Worm (Caenorhabditis elegans) whole organism, L4 larva: Measurements from ENCODE around the gene ZK757.2.

Experiments used
- R02D3.7 ChIP-seq: fragments of 150-350 bp; sonication (generic microtip); optimal IDR thresholded peaks from 3 replicates; lab custom pipeline; 2014; ENCODE audit warnings: missing biosample characterization, missing genetic modification characterization
- Y105C5A.15 ChIP-seq: fragments of 200-800 bp; sonication (Bioruptor generic); IDR thresholded peaks from 2 replicates; pipeline ENCODE4 v1.3.6; 2022; ENCODE audit warnings: missing genetic modification characterization, missing compliant biosample characterization
- Y48G9A.11 ChIP-seq: fragments of 200-800 bp; sonication (Bioruptor generic); IDR thresholded peaks from 2 replicates; pipeline ENCODE4 v1.3.6; 2022; ENCODE audit warnings: missing genetic modification reagents, missing genetic modification characterization, missing compliant biosample characterization
- aha-1 ChIP-seq: fragments of 150-350 bp; peaks from one replicate; lab custom pipeline; 2014; ENCODE audit warnings: missing biosample characterization, missing genetic modification characterization
- ceh-20 ChIP-seq: fragments of 200-800 bp; sonication (Bioruptor generic); IDR thresholded peaks from 2 replicates; pipeline ENCODE4 v1.3.6; 2022; ENCODE audit warnings: missing genetic modification reagents, missing genetic modification characterization, missing compliant biosample characterization
- ceh-82 ChIP-seq: sonication (generic microtip); optimal IDR thresholded peaks from 2 replicates; lab custom pipeline; 2017; ENCODE audit warnings: missing biosample characterization, missing genetic modification characterization
- cey-2 ChIP-seq: sonication (generic microtip); optimal IDR thresholded peaks from 3 replicates; lab custom pipeline; 2017; ENCODE audit warnings: missing genetic modification characterization, mild to moderate bottlenecking, missing compliant biosample characterization, antibody characterized with exemption, borderline replicate concordance; ENCODE audit not compliant: insufficient read depth
- daf-16 ChIP-seq, 3 experiments: sonication (generic microtip); optimal IDR thresholded peaks; 2 replicates each; lab custom pipeline; 2016 to 2017; ENCODE audit warnings: missing genetic modification characterization in 3 of 3, missing genetic modification reagents in 3 of 3, mild to moderate bottlenecking in 2 of 3, missing compliant biosample characterization in 2 of 3, missing biosample characterization in 1 of 3, moderate library complexity in 1 of 3
- daf-19 ChIP-seq: fragments of 200-800 bp; sonication (Bioruptor generic); conservative IDR thresholded peaks from 2 replicates; pipeline ENCODE4 v1.3.6; 2022; ENCODE audit warnings: missing genetic modification characterization, missing compliant biosample characterization
- daf-8 ChIP-seq: fragments of 200-800 bp; sonication (Bioruptor generic); IDR thresholded peaks from 2 replicates; pipeline ENCODE4 v1.3.6; 2022; ENCODE audit warnings: missing genetic modification characterization, missing compliant biosample characterization
- dmd-6 ChIP-seq: fragments of 200-800 bp; sonication (Bioruptor generic); IDR thresholded peaks from 2 replicates; pipeline ENCODE4 v1.3.6; 2022; ENCODE audit warnings: missing genetic modification reagents, missing genetic modification characterization, missing compliant biosample characterization
- dmd-9 ChIP-seq: fragments of 200-800 bp; sonication (Bioruptor generic); IDR thresholded peaks from 2 replicates; pipeline ENCODE4 v1.3.6; 2022; ENCODE audit warnings: missing genetic modification reagents, missing genetic modification characterization, missing compliant biosample characterization
- dpl-1 ChIP-seq: fragments of 150-350 bp; optimal IDR thresholded peaks from 2 replicates; lab custom pipeline; 2014; ENCODE audit warnings: missing biosample characterization, missing genetic modification reagents, missing genetic modification characterization
- dve-1 ChIP-seq: sonication (generic microtip); optimal IDR thresholded peaks from 2 replicates; lab custom pipeline; 2017; ENCODE audit warnings: antibody characterized with exemption, mild to moderate bottlenecking, missing genetic modification characterization, missing compliant biosample characterization; ENCODE audit not compliant: insufficient read depth
- gei-8 ChIP-seq: fragments of 200-800 bp; sonication (Bioruptor generic); optimal IDR thresholded peaks from 2 replicates; lab custom pipeline; 2018; ENCODE audit warnings: mild to moderate bottlenecking, missing genetic modification characterization, missing compliant biosample characterization
- hlh-11 ChIP-seq: fragments of 200-800 bp; sonication (Bioruptor generic); optimal IDR thresholded peaks from 2 replicates; lab custom pipeline; 2018; ENCODE audit warnings: mild to moderate bottlenecking, missing genetic modification characterization, missing compliant biosample characterization
- hlh-30 ChIP-seq: sonication (generic microtip); optimal IDR thresholded peaks from 2 replicates; lab custom pipeline; 2017; ENCODE audit warnings: antibody characterized with exemption, mild to moderate bottlenecking, missing genetic modification characterization, missing compliant biosample characterization; ENCODE audit not compliant: insufficient read depth
- hmg-1.1 ChIP-seq: fragments of 200-800 bp; sonication (Bioruptor generic); IDR thresholded peaks from 2 replicates; pipeline ENCODE4 v1.3.6; 2022; ENCODE audit warnings: missing genetic modification reagents, missing genetic modification characterization, missing compliant biosample characterization
- lin-1 ChIP-seq: fragments of 200-800 bp; sonication (Bioruptor generic); IDR thresholded peaks from 2 replicates; pipeline ENCODE4 v1.3.6; 2022; ENCODE audit warnings: missing genetic modification reagents, missing genetic modification characterization, missing compliant biosample characterization
- lin-13 ChIP-seq: fragments of 150-350 bp; optimal IDR thresholded peaks from 2 replicates; lab custom pipeline; 2014; ENCODE audit warnings: missing biosample characterization, missing genetic modification reagents, missing genetic modification characterization
- lin-38 ChIP-seq: fragments of 200-800 bp; sonication (Bioruptor generic); IDR thresholded peaks from 2 replicates; pipeline ENCODE4 v1.3.6; 2022; ENCODE audit warnings: missing genetic modification reagents, missing genetic modification characterization, missing compliant biosample characterization
- madf-5 ChIP-seq, 2 experiments: fragments of 200-800 bp; sonication (Bioruptor generic); IDR thresholded peaks; 2 replicates each; pipeline ENCODE4 v1.3.6; 2022; ENCODE audit warnings: missing compliant biosample characterization in 2 of 2, missing genetic modification characterization in 2 of 2
- mdl-1 ChIP-seq, 2 experiments: fragments of 150-350 bp in 1 of 2; sonication (generic microtip) in 1 of 2; optimal IDR thresholded peaks; 2 replicates each; lab custom pipeline; 2014 to 2017; ENCODE audit warnings: missing biosample characterization in 2 of 2, missing genetic modification characterization in 2 of 2
- mes-2 ChIP-seq: sonication (generic microtip); optimal IDR thresholded peaks from 2 replicates; lab custom pipeline; 2016; ENCODE audit warnings: missing genotype, mild to moderate bottlenecking, missing genetic modification characterization, missing compliant biosample characterization; ENCODE audit not compliant: poor library complexity, severe bottlenecking
- mxl-2 ChIP-seq: fragments of 200-800 bp; sonication (Bioruptor generic); conservative IDR thresholded peaks from 2 replicates; pipeline ENCODE4 v1.3.6; 2022; ENCODE audit warnings: missing genetic modification reagents, missing genetic modification characterization, missing compliant biosample characterization
- mxl-3 ChIP-seq: fragments of 200-800 bp; sonication (Bioruptor generic); optimal IDR thresholded peaks from 2 replicates; lab custom pipeline; 2018; ENCODE audit warnings: mild to moderate bottlenecking, missing genetic modification characterization, missing compliant biosample characterization
- nhr-102 ChIP-seq: sonication (generic microtip); optimal IDR thresholded peaks from 2 replicates; lab custom pipeline; 2016; ENCODE audit warnings: mild to moderate bottlenecking, missing genetic modification characterization, moderate library complexity, missing compliant biosample characterization
- nhr-11 ChIP-seq: fragments of 150-350 bp; optimal IDR thresholded peaks from 2 replicates; lab custom pipeline; 2014; ENCODE audit warnings: missing biosample characterization, missing genetic modification characterization
- nhr-111 ChIP-seq: fragments of 200-800 bp; sonication (Bioruptor generic); optimal IDR thresholded peaks from 2 replicates; lab custom pipeline; 2018; ENCODE audit warnings: mild to moderate bottlenecking, missing genetic modification characterization, missing compliant biosample characterization
- nhr-28 ChIP-seq: fragments of 150-350 bp; optimal IDR thresholded peaks from 2 replicates; lab custom pipeline; 2014; ENCODE audit warnings: missing biosample characterization, missing genetic modification characterization
- nhr-6 ChIP-seq: fragments of 150-350 bp; optimal IDR thresholded peaks from 2 replicates; lab custom pipeline; 2014; ENCODE audit warnings: missing biosample characterization, missing genetic modification characterization
- nhr-77 ChIP-seq: fragments of 150-350 bp; optimal IDR thresholded peaks from 2 replicates; lab custom pipeline; 2014; ENCODE audit warnings: missing biosample characterization, missing genetic modification characterization
- pqm-1 ChIP-seq: sonication (generic microtip); optimal IDR thresholded peaks from 2 replicates; lab custom pipeline; 2017; ENCODE audit warnings: missing biosample characterization, missing genetic modification characterization
- saeg-2 ChIP-seq: fragments of 200-800 bp; sonication (Bioruptor generic); IDR thresholded peaks from 2 replicates; pipeline ENCODE4 v1.3.6; 2022; ENCODE audit warnings: missing genetic modification reagents, missing genetic modification characterization, missing compliant biosample characterization
- set-16 ChIP-seq: fragments of 200-800 bp; sonication (Bioruptor generic); IDR thresholded peaks from 2 replicates; pipeline ENCODE4 v1.3.6; 2022; ENCODE audit warnings: missing genetic modification reagents, missing genetic modification characterization, missing compliant biosample characterization
- skn-1 ChIP-seq: fragments of 150-350 bp; optimal IDR thresholded peaks from 2 replicates; lab custom pipeline; 2014; ENCODE audit warnings: missing biosample characterization, missing genetic modification characterization
- snpc-4 ChIP-seq: fragments of 150-350 bp; optimal IDR thresholded peaks from 2 replicates; lab custom pipeline; 2014; ENCODE audit warnings: missing biosample characterization, missing genetic modification characterization
- spr-1 ChIP-seq: sonication (generic microtip); optimal IDR thresholded peaks from 2 replicates; lab custom pipeline; 2016; ENCODE audit warnings: mild to moderate bottlenecking, missing genetic modification characterization, missing compliant biosample characterization
- tag-97 ChIP-seq: fragments of 200-800 bp; sonication (Bioruptor generic); IDR thresholded peaks from 2 replicates; pipeline ENCODE4 v1.3.6; 2022; ENCODE audit warnings: missing genetic modification characterization, missing compliant biosample characterization
- tra-1 ChIP-seq: fragments of 200-800 bp; sonication (Bioruptor generic); IDR thresholded peaks from 2 replicates; pipeline ENCODE4 v1.3.6; 2022; ENCODE audit warnings: missing genetic modification reagents, missing genetic modification characterization, missing compliant biosample characterization
- unc-130 ChIP-seq: sonication (generic microtip); optimal IDR thresholded peaks from 2 replicates; lab custom pipeline; 2016; ENCODE audit warnings: missing genetic modification reagents, missing genetic modification characterization, missing compliant biosample characterization
- unc-39 ChIP-seq: sonication (generic microtip); optimal IDR thresholded peaks from 2 replicates; lab custom pipeline; 2017; ENCODE audit warnings: missing biosample characterization, missing genetic modification characterization
- unc-62 ChIP-seq, 3 experiments: fragments of 150-350 bp in 1 of 3; sonication (generic microtip); optimal IDR thresholded peaks in 2 of 3; peaks in 1 of 3; 1 replicate in 1 of 3; 2 replicates in 2 of 3; lab custom pipeline; 2014 to 2017; ENCODE audit warnings: missing biosample characterization in 3 of 3, missing genetic modification characterization in 3 of 3, missing genetic modification reagents in 3 of 3, missing genotype in 1 of 3
- zfp-3 ChIP-seq: fragments of 200-800 bp; sonication (Bioruptor generic); conservative IDR thresholded peaks from 2 replicates; pipeline ENCODE4 v1.3.6; 2022; ENCODE audit warnings: missing genetic modification reagents, missing genetic modification characterization, missing compliant biosample characterization

Gene ZK757.2

DNA sequence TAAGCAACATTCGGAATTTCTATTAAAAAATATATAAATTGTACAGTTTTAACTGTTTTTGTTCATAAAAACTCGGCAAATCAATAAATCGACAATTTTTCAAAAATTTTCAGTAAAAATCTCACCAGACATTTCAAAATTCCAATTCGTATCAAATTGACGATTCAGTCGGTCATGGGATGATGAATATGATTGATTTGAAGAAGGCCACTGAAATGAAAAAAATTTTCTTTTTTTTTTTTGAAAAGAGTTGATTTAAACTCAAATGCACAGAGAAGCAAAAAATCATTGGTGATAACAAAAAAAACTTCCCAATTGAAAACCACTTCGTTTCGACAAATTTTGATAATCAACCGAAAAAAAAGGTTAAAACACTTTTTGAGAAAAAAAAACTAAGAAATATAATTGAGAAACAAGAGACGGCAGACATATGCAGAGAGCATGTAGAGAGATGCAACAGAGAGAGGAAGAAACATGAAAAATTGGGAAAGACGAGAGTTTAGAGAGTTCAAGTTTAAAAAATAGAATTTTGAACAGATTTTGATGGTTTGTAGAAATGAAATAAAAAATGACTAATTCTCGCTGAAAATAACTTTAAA is 25.1 kb upstream of the ZK757.2 start (continued):
- TF ChIP-seq daf-16 (GFP tag; optimal IDR thresholded peaks at IDR 0.05; lab: Kevin White, UChicago) (no peak), daf-16 (tag; optimal IDR thresholded peaks at IDR 0.05; lab: Kevin White, UChicago) (peak; percentile 36), tra-1 (GFP tag; lab: Robert Waterston, UW) (no peak), mxl-3 (GFP tag; lab: Kevin White, UChicago) (no peak), ceh-82 (tag; lab: Kevin White, UChicago) (no peak), mdl-1 (tag; optimal IDR thresholded peaks at IDR 0.05; lab: Kevin White, UChicago) (no peak), pqm-1 (tag; lab: Kevin White, UChicago) (peak; percentile 47), nhr-6 (tag; lab: Kevin White, UChicago) (peak; percentile 6), dmd-6 (GFP tag; lab: Robert Waterston, UW) (peak; percentile 70), lin-13 (no peak), dve-1 (tag; lab: Kevin White, UChicago) (peak; percentile 65), snpc-4 (tag; lab: Kevin White, UChicago) (no peak)

ce11 chrIII:9899720-9900119 is 21.0 kb upstream of the ZK757.2 start:
- TF ChIP-seq aha-1 (tag; lab: Kevin White, UChicago) (peak; percentile 54), unc-62 (GFP tag; optimal IDR thresholded peaks at IDR 0.05 in 1 of 2; lab: Kevin White, UChicago) (no peak), unc-62 (tag; optimal IDR thresholded peaks at IDR 0.05; lab: Kevin White, UChicago) (no peak), lin-1 (GFP tag; lab: Robert Waterston, UW) (no peak), dve-1 (tag; lab: Kevin White, UChicago) (no peak), zfp-3 (GFP tag; lab: Robert Waterston, UW) (no peak)

- TF ChIP-seq nhr-28 (tag; lab: Kevin White, UChicago) (no peak), nhr-102 (tag; lab: Kevin White, UChicago) (no peak), skn-1 (tag; lab: Kevin White, UChicago) (no peak), nhr-77 (no peak), cey-2 (tag; lab: Kevin White, UChicago) (no peak), Y105C5A.15 (GFP tag; lab: Robert Waterston, UW) (no peak), pqm-1 (tag; lab: Kevin White, UChicago) (no peak), unc-39 (no peak), Y48G9A.11 (GFP tag; lab: Robert Waterston, UW) (no peak), ceh-20 (no peak), madf-5 (GFP tag; IDR thresholded peaks at IDR 0.05; lab: Robert Waterston, UW) (no peak), dmd-9 (no peak), hlh-30 (tag; lab: Kevin White, UChicago) (no peak), lin-38 (GFP tag; lab: Robert Waterston, UW) (no peak), nhr-111 (GFP tag; lab: Kevin White, UChicago) (no peak), tag-97 (no peak), spr-1 (tag; lab: Kevin White, UChicago) (no peak), saeg-2 (GFP tag; lab: Robert Waterston, UW) (no peak), hmg-1.1 (GFP tag; lab: Robert Waterston, UW) (no peak), dve-1 (tag; lab: Kevin White, UChicago) (no peak)
These were observed 14.1 kb upstream of the ZK757.2 start, which contains the start of gene mam-7 for ce11 chrIII:9892855-9893254. mam-7 (plus strand) TSS chrIII:9893155.

DNA sequence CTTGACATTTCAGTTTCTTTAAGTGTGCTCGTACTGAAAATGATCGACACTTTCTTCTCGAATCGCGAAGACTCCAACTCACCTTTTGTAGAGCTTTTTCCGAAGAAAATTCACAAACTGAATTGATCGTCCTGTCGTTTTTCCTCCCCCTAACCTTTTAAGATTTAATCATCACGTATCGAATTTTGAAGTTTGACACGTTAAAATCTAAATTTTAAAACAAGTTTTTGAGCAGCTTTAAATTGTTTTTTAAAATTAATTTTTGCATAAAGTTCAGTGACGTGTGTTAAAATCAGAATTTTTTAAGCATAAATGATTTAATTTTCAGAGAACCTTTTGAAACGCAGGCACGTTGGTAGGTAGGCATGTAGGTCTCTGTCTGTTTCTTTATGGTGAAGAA is 12.6 kb upstream of the ZK757.2 start, which contains the start of gene alg-4:
alg-4 (minus strand) TSS at position 101 of the 400 bp plus-strand sequence.
- no peak for TF ChIP-seq dpl-1 (GFP tag; lab: Kevin White, UChicago)
- no peak for TF ChIP-seq mes-2 (tag; lab: Kevin White, UChicago)
- TF ChIP-seq tag-97: no peak
- no peak for TF ChIP-seq mxl-2 (GFP tag; lab: Robert Waterston, UW)
- no peak for TF ChIP-seq aha-1 (tag; lab: Kevin White, UChicago)
- TF ChIP-seq set-16 (GFP tag; lab: Robert Waterston, UW): no peak
- TF ChIP-seq hlh-11: no peak
- no peak for TF ChIP-seq gei-8 (GFP tag; lab: Kevin White, UChicago)
- TF ChIP-seq daf-19 (GFP tag; lab: Robert Waterston, UW): no peak
- no peak for TF ChIP-seq mdl-1 (tag; optimal IDR thresholded peaks at IDR 0.05; lab: Kevin White, UChicago)
- no peak for TF ChIP-seq Y48G9A.11 (GFP tag; lab: Robert Waterston, UW)
- TF ChIP-seq daf-8 (GFP tag; lab: Robert Waterston, UW): no peak
- no peak for TF ChIP-seq nhr-11
- TF ChIP-seq snpc-4 (tag; lab: Kevin White, UChicago): no peak
- no peak for TF ChIP-seq unc-130
- no peak for TF ChIP-seq R02D3.7 (tag; lab: Kevin White, UChicago)
